Fruit fly (Drosophila melanogaster) whole organism, adult: ENCODE results near the gene CG8461.

ENCODE experiments used
- CG14711 ChIP-seq: fragments of 200-800 bp; sonication (Bioruptor generic); optimal IDR thresholded peaks from 2 replicates; lab custom pipeline; 2018; ENCODE audit warnings: missing biosample characterization, mild to moderate bottlenecking, missing genetic modification characterization, moderate library complexity
- CG33017 ChIP-seq: fragments of 200-800 bp; sonication (Bioruptor generic); optimal IDR thresholded peaks from 2 replicates; lab custom pipeline; 2018; ENCODE audit warnings: missing biosample characterization, mild to moderate bottlenecking, missing genetic modification characterization, moderate library complexity
- CG5204 ChIP-seq: fragments of 200-800 bp; sonication (Bioruptor generic); optimal IDR thresholded peaks from 2 replicates; lab custom pipeline; 2016; ENCODE audit warnings: missing biosample characterization, missing genetic modification characterization
- Mnt ChIP-seq: fragments of 200-800 bp; sonication (Bioruptor generic); optimal IDR thresholded peaks from 2 replicates; lab custom pipeline; 2016; ENCODE audit warnings: missing biosample characterization, mild to moderate bottlenecking, missing genetic modification characterization
- bab1 ChIP-seq: fragments of 200-800 bp; sonication (Bioruptor generic); optimal IDR thresholded peaks from 3 replicates; lab custom pipeline; 2019; ENCODE audit warnings: missing biosample characterization, mild to moderate bottlenecking, missing genetic modification characterization, moderate library complexity
- cnc ChIP-seq, 2 experiments: fragments of >200 bp; optimal IDR thresholded peaks; 2 replicates each; lab custom pipeline; 2017
- kay ChIP-seq: fragments of 200-800 bp; sonication (Bioruptor generic); peaks from one replicate; lab custom pipeline; 2016; ENCODE audit warnings: missing biosample characterization, missing genetic modification characterization, borderline replicate concordance
- ovo ChIP-seq: fragments of 200-800 bp; sonication (Bioruptor generic); optimal IDR thresholded peaks from 2 replicates; lab custom pipeline; 2016; ENCODE audit warnings: missing biosample characterization, missing genetic modification characterization
- tj ChIP-seq: fragments of 200-800 bp; sonication (Bioruptor generic); optimal IDR thresholded peaks from 3 replicates; lab custom pipeline; 2017; ENCODE audit warnings: missing biosample characterization, mild to moderate bottlenecking, missing genetic modification characterization, moderate library complexity
- toe ChIP-seq: fragments of 200-800 bp; sonication (Bioruptor generic); optimal IDR thresholded peaks from 2 replicates; lab custom pipeline; 2016; ENCODE audit warnings: missing biosample characterization, missing genetic modification characterization

DNA sequence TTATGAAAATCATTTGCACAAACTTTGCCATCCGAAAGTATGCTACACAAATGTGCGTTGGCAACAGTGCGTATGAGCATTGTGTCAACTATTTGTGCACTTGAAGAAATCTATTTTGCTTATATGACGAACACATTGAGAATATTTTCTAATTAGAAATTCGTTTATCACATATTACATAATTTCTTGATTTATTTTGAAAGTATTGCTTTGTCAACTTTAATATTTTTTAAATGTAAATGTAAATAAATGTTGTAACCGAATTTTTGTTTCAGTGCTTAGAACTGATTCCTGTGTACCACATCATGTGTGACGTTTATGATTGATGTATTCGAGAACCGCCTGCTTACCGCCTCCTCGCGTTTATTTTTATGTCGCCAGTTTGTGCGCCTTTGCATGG lies 28.6 kb upstream of the CG8461 start:
- no peak for TF ChIP-seq CG33017 (tag; lab: Kevin White, UChicago)
- TF ChIP-seq kay = no peak
- no peak for TF ChIP-seq cnc (optimal IDR thresholded peaks at IDR 0.05; lab: Kevin White, UChicago)
- TF ChIP-seq CG5204 (GFP tag; lab: Kevin White, UChicago) = no peak
- TF ChIP-seq toe = no peak
- TF ChIP-seq ovo (GFP tag; lab: Kevin White, UChicago) = no peak
- no peak for TF ChIP-seq Mnt (GFP tag; lab: Kevin White, UChicago)
- TF ChIP-seq bab1 (GFP tag; lab: Kevin White, UChicago) = no peak
- no peak for TF ChIP-seq CG14711 (tag; lab: Kevin White, UChicago)
- TF ChIP-seq tj (GFP tag; lab: Kevin White, UChicago) = no peak
